Worm (Caenorhabditis elegans): Measurements from ENCODE around the gene F22B7.3.

Gene F22B7.3

ce11 chrIII:8609683-8610082, 39.0 kb upstream of the F22B7.3 start, which contains the start of gene C06E1.9 (continued):
- no peak for TF ChIP-seq madf-10 (tag; optimal IDR thresholded peaks at IDR 0.05)

DNA sequence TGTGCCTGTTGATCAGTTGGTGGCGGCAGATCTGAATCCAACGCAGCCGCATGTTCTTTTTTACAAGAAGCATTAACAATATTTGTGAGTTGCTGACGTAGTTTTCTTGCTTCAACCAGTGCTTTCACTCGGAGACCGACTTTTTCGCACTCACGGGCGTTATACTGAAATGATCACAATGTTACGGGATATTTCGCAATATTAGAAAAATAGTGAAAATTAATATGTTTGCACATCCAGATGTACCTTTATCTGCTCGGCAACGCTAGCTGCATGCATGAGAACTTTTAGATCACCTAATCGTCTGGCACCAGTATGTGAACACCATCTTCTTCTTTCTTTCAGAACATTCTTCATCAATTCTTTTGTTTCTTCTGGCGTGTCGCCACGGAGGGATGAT, 37.4 kb upstream of the F22B7.3 start:
- TF ChIP-seq Y53G8AR.9 (GFP tag; conservative IDR thresholded peaks at IDR 0.05) (no peak), cebp-1 (GFP tag; IDR thresholded peaks at IDR 0.05) (peak; percentile 47; the same call in 1 of the 2 replicates), cebp-1 (tag; optimal IDR thresholded peaks at IDR 0.05) (peak; percentile 90)

ce11 chrIII:8613573-8613972, 35.1 kb upstream of the F22B7.3 start:
- TF ChIP-seq F33H1.4 (GFP tag; IDR thresholded peaks at IDR 0.05) (no peak), cebp-1 (GFP tag; IDR thresholded peaks at IDR 0.05) (no peak), cebp-1 (tag; optimal IDR thresholded peaks at IDR 0.05) (no peak), ztf-26 (tag; optimal IDR thresholded peaks at IDR 0.05) (no peak), nfya-1 (tag; optimal IDR thresholded peaks at IDR 0.05; ENCODE audit: borderline replicate concordance, insufficient read depth) (no peak), aptf-2 (GFP tag; conservative IDR thresholded peaks at IDR 0.05) (no peak), aptf-3 (GFP tag; IDR thresholded peaks at IDR 0.05) (no peak), F10E7.11 (tag; optimal IDR thresholded peaks at IDR 0.05) (no peak)

ce11 chrIII:8614490-8614889, 34.2 kb upstream of the F22B7.3 start, which contains the start of gene rha-2:
Gene rha-2 (minus strand): TSS chrIII:8614569.
- TF ChIP-seq efl-1 (GFP tag; optimal IDR thresholded peaks at IDR 0.05) = peak; percentile 51
- TF ChIP-seq mcd-1 (GFP tag; IDR thresholded peaks at IDR 0.05) = peak; percentile 76
- TF ChIP-seq egl-18 (GFP tag; IDR thresholded peaks at IDR 0.05) = no peak
- TF ChIP-seq dox-1 (GFP tag; IDR thresholded peaks at IDR 0.05) = no peak
- peak; percentile 42 for TF ChIP-seq lin-54 (GFP tag; optimal IDR thresholded peaks at IDR 0.05)

DNA sequence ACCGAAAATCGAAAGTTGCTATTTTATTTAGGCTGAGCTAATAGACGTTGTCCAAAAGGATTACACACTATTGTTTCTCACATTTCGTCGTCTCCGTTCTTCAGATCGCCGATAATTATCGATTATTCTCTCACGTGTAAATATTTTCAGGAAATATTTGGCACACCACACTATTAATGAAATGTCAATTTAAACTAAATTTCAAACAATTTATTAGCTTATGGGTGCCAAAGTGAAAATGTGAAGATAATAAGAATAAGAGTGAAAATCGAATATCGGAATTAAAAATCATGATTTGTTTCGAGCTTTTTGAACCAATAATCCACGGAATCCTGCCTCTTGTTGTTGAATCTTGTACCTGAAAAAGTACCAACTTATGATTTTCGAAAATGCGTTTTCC, 32.1 kb upstream of the F22B7.3 start, which contains the start of gene C06E1.11:
TSS of gene C06E1.11 (minus strand) at position 101 of the 400 bp plus-strand sequence.
- no peak for TF ChIP-seq lin-26 (GFP tag; IDR thresholded peaks at IDR 0.05)
- no peak for TF ChIP-seq pha-4 (tag; optimal IDR thresholded peaks at IDR 0.05)

- peak; percentile 92 for TF ChIP-seq F33H1.4 (GFP tag; IDR thresholded peaks at IDR 0.05)
- TF ChIP-seq F55B11.4 (tag; optimal IDR thresholded peaks at IDR 0.05; ENCODE audit: borderline replicate concordance, insufficient read depth) = no peak
- peak; percentile 9 for TF ChIP-seq lin-54 (GFP tag; optimal IDR thresholded peaks at IDR 0.05)
- TF ChIP-seq F10E7.11 (tag; optimal IDR thresholded peaks at IDR 0.05) = no peak
- peak; percentile 74 for TF ChIP-seq snpc-3.4 (tag; optimal IDR thresholded peaks at IDR 0.05)
- TF ChIP-seq madf-6 (GFP tag; IDR thresholded peaks at IDR 0.05) = peak; percentile 91
- TF ChIP-seq madf-8 (GFP tag; conservative IDR thresholded peaks at IDR 0.05) = peak; percentile 77
- TF ChIP-seq ztf-18 (tag; optimal IDR thresholded peaks at IDR 0.05) = no peak
- peak; percentile 87 for TF ChIP-seq xnd-1 (tag; optimal IDR thresholded peaks at IDR 0.05)
- TF ChIP-seq bed-2 (GFP tag; IDR thresholded peaks at IDR 0.05) = no peak
- TF ChIP-seq hrde-1 (tag; optimal IDR thresholded peaks at IDR 0.05; ENCODE audit: borderline replicate concordance) = no peak
- no peak for TF ChIP-seq sea-2 (GFP tag; IDR thresholded peaks at IDR 0.05)
- TF ChIP-seq ccch-3 (GFP tag; optimal IDR thresholded peaks at IDR 0.05) = no peak
- no peak for TF ChIP-seq let-607 (tag; optimal IDR thresholded peaks at IDR 0.05)
- peak; percentile 48 for TF ChIP-seq snpc-1.3 (tag; optimal IDR thresholded peaks at IDR 0.05; ENCODE audit: insufficient read depth)
- TF ChIP-seq F52B5.7 (tag; optimal IDR thresholded peaks at IDR 0.05) = no peak
- TF ChIP-seq ZK185.1 (tag; optimal IDR thresholded peaks at IDR 0.05; ENCODE audit: poor library complexity, severe bottlenecking) = no peak
- TF ChIP-seq akir-1 (GFP tag; optimal IDR thresholded peaks at IDR 0.05) = no peak
- peak; percentile 46 for TF ChIP-seq efl-1 (GFP tag; optimal IDR thresholded peaks at IDR 0.05)
- TF ChIP-seq D2030.7 (GFP tag; IDR thresholded peaks at IDR 0.05) = peak; percentile 55; the same call in 1 of the 2 replicates
- TF ChIP-seq Y53G8AR.9 (GFP tag; conservative IDR thresholded peaks at IDR 0.05) = no peak
- TF ChIP-seq mcd-1 (GFP tag; IDR thresholded peaks at IDR 0.05) = peak; percentile 27; the same call in 1 of the 2 replicates
- TF ChIP-seq attf-3 (GFP tag; conservative IDR thresholded peaks at IDR 0.05) = no peak
- peak; percentile 31 for TF ChIP-seq tbp1 (GFP tag; optimal IDR thresholded peaks at IDR 0.05)
- peak; percentile 94 for TF ChIP-seq lsl-1 (GFP tag; optimal IDR thresholded peaks at IDR 0.05)
- 0 out of 2 replicates have a peak, but pooled peaks have one; percentile 46 for TF ChIP-seq hsf-1 (GFP tag; IDR thresholded peaks at IDR 0.05)
Measured at ce11 chrIII:8618412-8618960, 30.2 kb upstream of the F22B7.3 start, which contains the start of gene C13G5.2. Gene C13G5.2 (minus strand): TSS chrIII:8618462.

Measured in whole organism, young adult.